Fruit fly (Drosophila melanogaster): ENCODE results near the gene Cdk1.

DNA sequence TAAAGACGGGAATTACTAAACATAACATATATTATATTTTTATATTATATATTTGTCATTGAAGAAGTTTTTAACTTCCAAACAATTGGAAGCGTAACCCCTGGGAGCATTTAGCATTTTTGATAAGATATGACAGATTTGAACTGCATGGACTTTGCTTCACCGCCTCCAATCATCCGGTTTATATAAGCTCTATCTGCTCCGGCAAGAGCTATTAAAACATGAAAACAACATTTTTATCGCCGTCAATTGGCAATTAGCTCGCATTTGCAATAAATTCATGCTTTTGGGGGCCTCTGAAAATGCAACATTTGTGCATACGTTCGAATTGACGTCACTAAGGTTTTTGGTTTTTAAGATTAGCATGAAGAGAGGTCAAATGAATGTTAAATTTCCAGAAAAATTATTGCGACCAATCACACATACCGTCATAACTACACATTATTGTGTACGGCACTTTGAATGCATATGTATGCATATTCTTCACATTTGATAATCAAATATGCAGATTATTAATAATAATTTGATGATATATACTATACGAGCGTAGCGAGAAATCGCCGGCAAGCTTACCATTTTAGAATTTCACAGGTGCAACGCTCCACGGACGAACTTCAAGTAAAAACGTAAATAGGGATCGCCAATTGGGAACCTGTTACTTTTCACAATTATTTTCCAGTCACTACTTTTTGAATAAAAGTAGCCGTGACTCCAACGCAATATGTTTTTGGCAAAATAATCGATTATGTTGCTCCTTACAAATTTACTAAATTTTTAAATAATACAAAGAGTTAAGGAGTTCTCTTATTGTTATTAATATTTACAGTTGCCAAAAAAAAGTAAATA, 9.8 kb upstream of the Cdk1 start, which contains the start of gene Mdh1:
- TF ChIP-seq lola (GFP tag; optimal IDR thresholded peaks at IDR 0.05) = no peak
- TF ChIP-seq rgr (GFP tag; optimal IDR thresholded peaks at IDR 0.05) = peak; percentile 13
- no peak for TF ChIP-seq Rel (GFP tag; optimal IDR thresholded peaks at IDR 0.05)
- TF ChIP-seq Rel (tag; optimal IDR thresholded peaks at IDR 0.05) = no peak
- no peak for TF ChIP-seq h (GFP tag; optimal IDR thresholded peaks at IDR 0.05)
- no peak for TF ChIP-seq Dfd (GFP tag; optimal IDR thresholded peaks at IDR 0.05)
- TF ChIP-seq Abd-B (GFP tag; optimal IDR thresholded peaks at IDR 0.05) = no peak
- TF ChIP-seq usp (GFP tag; optimal IDR thresholded peaks at IDR 0.05) = no peak
- TF ChIP-seq sage (GFP tag; optimal IDR thresholded peaks at IDR 0.05) = peak; percentile 37
- no peak for TF ChIP-seq br (GFP tag; optimal IDR thresholded peaks at IDR 0.05)
